Fruit fly (Drosophila melanogaster) whole organism, embryonic: ENCODE measurements around the gene CG8117.

Source experiments
- Asciz ChIP-seq: fragments of 200-800 bp; sonication (Bioruptor generic); optimal IDR thresholded peaks from 2 replicates; lab custom pipeline; 2017; ENCODE audit warnings: missing biosample characterization, mild to moderate bottlenecking, missing genetic modification characterization, missing genetic modification reagents
- CG10147 ChIP-seq: fragments of 200-800 bp; sonication (Bioruptor generic); optimal IDR thresholded peaks from 2 replicates; lab custom pipeline; 2019; ENCODE audit warnings: missing biosample characterization, mild to moderate bottlenecking, missing genetic modification characterization, moderate library complexity
- CG11093 ChIP-seq: fragments of 200-800 bp; sonication (Bioruptor generic); IDR thresholded peaks from 3 replicates; pipeline ENCODE4 v1.3.6; 2022; ENCODE audit warnings: missing biosample characterization, missing genetic modification characterization
- CG12104 ChIP-seq: fragments of 200-800 bp; sonication (Bioruptor generic); optimal IDR thresholded peaks from 3 replicates; lab custom pipeline; 2016; ENCODE audit warnings: missing biosample characterization, missing genetic modification characterization
- CG12155 ChIP-seq: fragments of 200-800 bp; sonication (Bioruptor generic); optimal IDR thresholded peaks from 3 replicates; lab custom pipeline; 2016; ENCODE audit warnings: missing biosample characterization, missing genetic modification characterization
- CG12299 ChIP-seq: fragments of 200-800 bp; sonication (Bioruptor generic); optimal IDR thresholded peaks from 2 replicates; lab custom pipeline; 2018; ENCODE audit warnings: missing biosample characterization, mild to moderate bottlenecking, missing genetic modification characterization
- CG13775 ChIP-seq: fragments of 200-800 bp; sonication (Bioruptor generic); optimal IDR thresholded peaks from 3 replicates; lab custom pipeline; 2017; ENCODE audit warnings: missing biosample characterization, mild to moderate bottlenecking, missing genetic modification characterization
- CG15479 ChIP-seq: fragments of 200-800 bp; sonication (Bioruptor generic); optimal IDR thresholded peaks from 3 replicates; lab custom pipeline; 2019; ENCODE audit warnings: missing biosample characterization, mild to moderate bottlenecking, missing genetic modification characterization, moderate library complexity
- CG1602 ChIP-seq: fragments of 200-800 bp; sonication (Bioruptor generic); optimal IDR thresholded peaks from 3 replicates; lab custom pipeline; 2016; ENCODE audit warnings: missing biosample characterization, missing genetic modification characterization
- CG17328 ChIP-seq: fragments of 200-800 bp; sonication (Bioruptor generic); IDR thresholded peaks from 2 replicates; pipeline ENCODE4 v1.3.6; 2022; ENCODE audit warnings: missing biosample characterization, missing genetic modification characterization
- CG18619 ChIP-seq: fragments of 200-800 bp; sonication (Bioruptor generic); optimal IDR thresholded peaks from 3 replicates; lab custom pipeline; 2017; ENCODE audit warnings: missing biosample characterization, mild to moderate bottlenecking, missing genetic modification characterization
- CG2202 ChIP-seq: fragments of 200-800 bp; sonication (Bioruptor generic); optimal IDR thresholded peaks from 2 replicates; lab custom pipeline; 2018; ENCODE audit warnings: missing biosample characterization, mild to moderate bottlenecking, missing genetic modification characterization
- CG2712 ChIP-seq: fragments of 200-800 bp; optimal IDR thresholded peaks from 3 replicates; lab custom pipeline; 2019; ENCODE audit warnings: missing biosample characterization, mild to moderate bottlenecking, missing genetic modification characterization, moderate library complexity
- CG4404 ChIP-seq: fragments of 200-800 bp; sonication (Bioruptor generic); IDR thresholded peaks from 2 replicates; pipeline ENCODE4 v1.3.6; 2022; ENCODE audit warnings: missing biosample characterization, missing genetic modification characterization
- CG5180 ChIP-seq: fragments of 200-800 bp; sonication (Bioruptor generic); optimal IDR thresholded peaks from 3 replicates; lab custom pipeline; 2017; ENCODE audit warnings: missing biosample characterization, missing genetic modification characterization, mild to moderate bottlenecking, moderate library complexity, missing genetic modification reagents
- CG7745 ChIP-seq: fragments of 200-800 bp; sonication (Bioruptor generic); optimal IDR thresholded peaks from 2 replicates; lab custom pipeline; 2018; ENCODE audit warnings: missing biosample characterization, mild to moderate bottlenecking, missing genetic modification characterization, moderate library complexity
- CG7839 ChIP-seq: fragments of 200-800 bp; sonication (Bioruptor generic); optimal IDR thresholded peaks from 3 replicates; lab custom pipeline; 2018; ENCODE audit warnings: missing biosample characterization, mild to moderate bottlenecking, missing genetic modification characterization, moderate library complexity
- CG8089 ChIP-seq: fragments of 200-800 bp; sonication (Bioruptor generic); optimal IDR thresholded peaks from 3 replicates; lab custom pipeline; 2016; ENCODE audit warnings: missing biosample characterization, missing genetic modification characterization
- CG8388 ChIP-seq: fragments of 200-800 bp; sonication (Bioruptor generic); optimal IDR thresholded peaks from 2 replicates; lab custom pipeline; 2019; ENCODE audit warnings: missing biosample characterization, mild to moderate bottlenecking, missing genetic modification characterization, moderate library complexity
- CG9437 ChIP-seq: fragments of 200-800 bp; sonication (Bioruptor generic); optimal IDR thresholded peaks from 2 replicates; lab custom pipeline; 2018; ENCODE audit warnings: missing biosample characterization, mild to moderate bottlenecking, missing genetic modification characterization
- CrebB ChIP-seq: fragments of 200-800 bp; sonication (Bioruptor generic); optimal IDR thresholded peaks from 3 replicates; lab custom pipeline; 2018; ENCODE audit warnings: missing biosample characterization, mild to moderate bottlenecking, missing genetic modification characterization
- Deaf1 ChIP-seq: fragments of 200-800 bp; optimal IDR thresholded peaks from 3 replicates; lab custom pipeline; 2019; ENCODE audit warnings: missing biosample characterization, mild to moderate bottlenecking, missing genetic modification characterization, moderate library complexity
- HHEX ChIP-seq: fragments of 200-800 bp; sonication (Bioruptor generic); optimal IDR thresholded peaks from 3 replicates; lab custom pipeline; 2017; ENCODE audit warnings: missing biosample characterization, mild to moderate bottlenecking, missing genetic modification characterization, missing genetic modification reagents
- Hmr ChIP-seq: fragments of 200-800 bp; sonication (Bioruptor generic); optimal IDR thresholded peaks from 3 replicates; lab custom pipeline; 2017; ENCODE audit warnings: mild to moderate bottlenecking, missing biosample characterization, missing genetic modification reagents, missing genetic modification characterization
- Ptx1 ChIP-seq: fragments of 200-800 bp; sonication (Bioruptor generic); IDR thresholded peaks from 2 replicates; pipeline ENCODE4 v1.3.6; 2022; ENCODE audit warnings: missing biosample characterization, missing genetic modification characterization
- Six4 ChIP-seq: fragments of 200-800 bp; sonication (Bioruptor generic); optimal IDR thresholded peaks from 2 replicates; lab custom pipeline; 2016; ENCODE audit warnings: missing biosample characterization, missing genetic modification characterization
- Xbp1 ChIP-seq: fragments of 200-800 bp; sonication (Bioruptor generic); optimal IDR thresholded peaks from 3 replicates; lab custom pipeline; 2016; ENCODE audit warnings: missing biosample characterization, mild to moderate bottlenecking, missing genetic modification characterization
- ara ChIP-seq: fragments of 200-800 bp; sonication (Bioruptor generic); IDR thresholded peaks from 2 replicates; pipeline ENCODE4 v1.3.6; 2022; ENCODE audit warnings: missing biosample characterization, missing genetic modification characterization
- ase ChIP-seq: fragments of 200-800 bp; sonication (Bioruptor generic); IDR thresholded peaks from 3 replicates; pipeline ENCODE4 v1.3.6; 2022; ENCODE audit warnings: missing biosample characterization, missing genetic modification characterization
- az2 ChIP-seq: fragments of 200-800 bp; sonication (Bioruptor generic); optimal IDR thresholded peaks from 3 replicates; lab custom pipeline; 2016; ENCODE audit warnings: missing biosample characterization, missing genetic modification characterization
- bigmax ChIP-seq: fragments of 200-800 bp; sonication (Bioruptor generic); optimal IDR thresholded peaks from 2 replicates; lab custom pipeline; 2018; ENCODE audit warnings: missing biosample characterization, mild to moderate bottlenecking, missing genetic modification characterization
- caup ChIP-seq: fragments of 200-800 bp; sonication (Bioruptor generic); optimal IDR thresholded peaks from 3 replicates; lab custom pipeline; 2017; ENCODE audit warnings: missing biosample characterization, mild to moderate bottlenecking, missing genetic modification characterization, moderate library complexity; ENCODE audit not compliant: severe bottlenecking
- ci ChIP-seq: fragments of 200-800 bp; sonication (Bioruptor generic); IDR thresholded peaks from 3 replicates; pipeline ENCODE4 v1.3.6; 2022; ENCODE audit warnings: missing biosample characterization, missing genetic modification characterization
- crol ChIP-seq: fragments of 200-800 bp; sonication (Bioruptor generic); IDR thresholded peaks from 2 replicates; pipeline ENCODE4 v1.3.6; 2022; ENCODE audit warnings: missing biosample characterization, missing genetic modification characterization
- dmrt99B ChIP-seq: fragments of 200-800 bp; sonication (Bioruptor generic); optimal IDR thresholded peaks from 2 replicates; lab custom pipeline; 2018; ENCODE audit warnings: missing biosample characterization, mild to moderate bottlenecking, missing genetic modification characterization, moderate library complexity
- esg ChIP-seq: fragments of 200-800 bp; sonication (Bioruptor generic); conservative IDR thresholded peaks from 2 replicates; pipeline ENCODE4 v1.3.6; 2022; ENCODE audit warnings: missing biosample characterization, missing genetic modification characterization
- fd102C ChIP-seq: fragments of 200-800 bp; sonication (Bioruptor generic); optimal IDR thresholded peaks from 2 replicates; lab custom pipeline; 2018; ENCODE audit warnings: missing biosample characterization, mild to moderate bottlenecking, missing genetic modification characterization, moderate library complexity
- fd96Cb ChIP-seq: fragments of 200-800 bp; sonication (Bioruptor generic); optimal IDR thresholded peaks from 2 replicates; lab custom pipeline; 2018; ENCODE audit warnings: missing biosample characterization, mild to moderate bottlenecking, missing genetic modification characterization, moderate library complexity
- jigr1 ChIP-seq: fragments of 200-800 bp; sonication (Bioruptor generic); IDR thresholded peaks from 3 replicates; pipeline ENCODE4 v1.3.6; 2022; ENCODE audit warnings: missing biosample characterization, missing genetic modification characterization
- kah ChIP-seq: fragments of 200-800 bp; sonication (Bioruptor generic); optimal IDR thresholded peaks from 2 replicates; lab custom pipeline; 2018; ENCODE audit warnings: missing biosample characterization, mild to moderate bottlenecking, missing genetic modification characterization
- knrl ChIP-seq: fragments of 200-800 bp; sonication (Bioruptor generic); IDR thresholded peaks from 3 replicates; pipeline ENCODE4 v1.3.6; 2022; ENCODE audit warnings: missing biosample characterization, missing genetic modification characterization; ENCODE audit not compliant: partially characterized antibody
- lab ChIP-seq: fragments of 200-800 bp; sonication (Bioruptor generic); optimal IDR thresholded peaks from 3 replicates; lab custom pipeline; 2017; ENCODE audit warnings: missing biosample characterization, missing genetic modification characterization, mild to moderate bottlenecking, moderate library complexity, missing genetic modification reagents
- lola ChIP-seq, 3 experiments: fragments of >200 bp in 2 of 3; fragments of 200-800 bp in 1 of 3; sonication (Bioruptor generic) in 1 of 3; optimal IDR thresholded peaks; 2 replicates each; lab custom pipeline; 2017 to 2019; ENCODE audit warnings: missing biosample characterization in 3 of 3, missing genetic modification characterization in 3 of 3, mild to moderate bottlenecking in 1 of 3, moderate library complexity in 1 of 3
- lov ChIP-seq, 2 experiments: fragments of 200-800 bp in 1 of 2; fragments of >200 bp in 1 of 2; sonication (Bioruptor generic) in 1 of 2; IDR thresholded peaks in 1 of 2; optimal IDR thresholded peaks in 1 of 2; 2 replicates in 1 of 2; 3 replicates in 1 of 2; pipeline versions ENCODE4 v1.3.6 to Lab custom; 2017 to 2022; ENCODE audit warnings: missing biosample characterization in 1 of 2, missing genetic modification characterization in 1 of 2
- prd ChIP-seq, 3 experiments: fragments of >200 bp in 2 of 3; fragments of 200-800 bp in 1 of 3; sonication (Bioruptor generic) in 1 of 3; optimal IDR thresholded peaks in 2 of 3; IDR thresholded peaks in 1 of 3; 2 replicates in 2 of 3; 3 replicates in 1 of 3; pipeline versions ENCODE4 v1.3.6 to Lab custom; 2017 to 2022; ENCODE audit warnings: missing biosample characterization in 1 of 3, missing genetic modification characterization in 1 of 3
- seq ChIP-seq: fragments of 200-800 bp; sonication (Bioruptor generic); IDR thresholded peaks from 2 replicates; pipeline ENCODE4 v1.3.6; 2022; ENCODE audit warnings: missing biosample characterization, missing genetic modification characterization
- sr ChIP-seq: fragments of 200-800 bp; sonication (Bioruptor generic); IDR thresholded peaks from 3 replicates; pipeline ENCODE4 v1.3.6; 2022; ENCODE audit warnings: missing biosample characterization, missing genetic modification characterization

CG8117 gene

DNA sequence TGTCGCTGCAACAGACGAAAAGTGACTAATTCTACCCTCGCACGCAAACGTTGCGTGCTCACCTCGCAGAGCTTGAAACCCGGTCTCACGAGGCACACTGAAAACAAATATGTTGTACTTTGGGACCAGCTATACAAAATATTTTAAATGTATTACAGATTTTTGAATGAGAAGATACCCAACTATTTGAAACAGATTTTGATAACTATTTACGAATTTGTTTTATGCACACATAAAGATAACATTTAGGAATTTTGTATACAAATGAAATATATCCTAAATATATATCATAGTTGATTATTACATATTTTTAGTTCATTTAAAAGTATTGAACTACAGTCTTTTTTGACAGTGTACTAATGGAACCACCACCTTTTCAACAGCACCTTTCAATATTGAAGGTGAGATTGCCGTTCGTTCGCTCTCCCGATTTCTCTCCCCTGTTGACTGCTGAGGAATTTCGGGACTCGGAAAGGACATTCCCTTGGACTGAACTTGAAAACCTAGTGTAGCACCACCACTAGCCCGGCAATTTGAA, 27.1 kb downstream of the CG8117 start, which contains the start of gene CG15646 (continued):
- peak; percentile 70 for TF ChIP-seq CG1602 (GFP tag; lab: Kevin White, UChicago)
- TF ChIP-seq lola (GFP tag; optimal IDR thresholded peaks at IDR 0.05; lab: Kevin White, UChicago): peak in 1 of 3 experiments; percentile 96
- TF ChIP-seq CG18619: peak; percentile 52
- peak; percentile 25 for TF ChIP-seq caup (GFP tag; lab: Kevin White, UChicago)
- TF ChIP-seq CG12299 (tag; lab: Kevin White, UChicago): peak; percentile 63
- no peak for TF ChIP-seq lov (optimal IDR thresholded peaks at IDR 0.05; lab: Kevin White, UChicago)
- 0 out of 3 replicates have a peak, but pooled peaks have one; percentile 62 for TF ChIP-seq lov (GFP tag; IDR thresholded peaks at IDR 0.05; lab: Robert Waterston, UW)
- TF ChIP-seq sr (GFP tag; lab: Robert Waterston, UW): no peak
- TF ChIP-seq CG9437 (GFP tag; lab: Kevin White, UChicago): peak; percentile 53
- peak; percentile 95 for TF ChIP-seq CG2712 (tag; lab: Kevin White, UChicago)
- peak; percentile 37 for TF ChIP-seq lab
- no peak for TF ChIP-seq CG10147 (GFP tag; lab: Kevin White, UChicago)
- TF ChIP-seq CG13775 (GFP tag; lab: Kevin White, UChicago): peak; percentile 76
- peak; percentile 46 for TF ChIP-seq Six4
- peak; percentile 84 for TF ChIP-seq CG4404
- peak; percentile 62 for TF ChIP-seq az2 (GFP tag; lab: Kevin White, UChicago)
- peak; percentile 51; the same call in 1 of the 3 replicates for TF ChIP-seq ci (GFP tag; lab: Robert Waterston, UW)
- TF ChIP-seq CG7745 (tag; lab: Kevin White, UChicago): peak; percentile 10
- peak; percentile 68 for TF ChIP-seq Ptx1
- peak; percentile 43 for TF ChIP-seq Deaf1
- TF ChIP-seq CG15479 (GFP tag; lab: Kevin White, UChicago): peak; percentile 58
- peak; percentile 84 for TF ChIP-seq CG8388 (GFP tag; lab: Kevin White, UChicago)
- TF ChIP-seq bigmax (GFP tag; lab: Kevin White, UChicago): no peak
- TF ChIP-seq kah (GFP tag; lab: Kevin White, UChicago): peak; percentile 21
- peak; percentile 64 for TF ChIP-seq CG17328
- TF ChIP-seq ase (GFP tag; lab: Robert Waterston, UW): peak; percentile 37; the same call in 1 of the 3 replicates
- TF ChIP-seq Hmr: peak; percentile 29
- TF ChIP-seq HHEX (GFP tag; lab: Kevin White, UChicago): peak; percentile 33
- TF ChIP-seq CG12104 (GFP tag; lab: Kevin White, UChicago): peak; percentile 47
- TF ChIP-seq dmrt99B (tag; lab: Kevin White, UChicago): peak; percentile 78
- TF ChIP-seq CG8089 (GFP tag; lab: Kevin White, UChicago): no peak
- no peak for TF ChIP-seq jigr1 (GFP tag; lab: Robert Waterston, UW)
- TF ChIP-seq fd102C (GFP tag; lab: Kevin White, UChicago): peak; percentile 74
- peak; percentile 43 for TF ChIP-seq Asciz
- no peak for TF ChIP-seq seq (GFP tag; lab: Robert Waterston, UW)
- TF ChIP-seq CrebB (tag; lab: Kevin White, UChicago): peak; percentile 11
- TF ChIP-seq CG11093: 0 out of 3 replicates have a peak, but pooled peaks have one; percentile 44
- peak; percentile 82 for TF ChIP-seq CG2202
- peak; percentile 75 for TF ChIP-seq fd96Cb
- peak; percentile 24 for TF ChIP-seq CG12155 (GFP tag; lab: Kevin White, UChicago)
- peak; percentile 48 for TF ChIP-seq Xbp1 (GFP tag; lab: Kevin White, UChicago)
- 0 out of 2 replicates have a peak, but pooled peaks have one; percentile 5 for TF ChIP-seq esg (GFP tag; lab: Robert Waterston, UW)
- no peak for TF ChIP-seq knrl (GFP tag; lab: Robert Waterston, UW)
- TF ChIP-seq CG5180 (GFP tag; lab: Kevin White, UChicago): peak; percentile 32
- TF ChIP-seq ara: peak; percentile 83
- TF ChIP-seq prd (optimal IDR thresholded peaks at IDR 0.05; lab: Kevin White, UChicago): no peak
- peak; percentile 85 for TF ChIP-seq prd (GFP tag; IDR thresholded peaks at IDR 0.05; lab: Robert Waterston, UW)
- TF ChIP-seq crol (GFP tag; lab: Robert Waterston, UW): no peak
- peak; percentile 85 for TF ChIP-seq CG7839 (tag; lab: Kevin White, UChicago)
